Worm (Caenorhabditis elegans) whole organism, L2 larva: ENCODE data around the gene D1005.5.

Experiments used
- alr-1 ChIP-seq: fragments of 150-350 bp; optimal IDR thresholded peaks from 2 replicates; lab custom pipeline; 2014; ENCODE audit warnings: missing biosample characterization, missing genetic modification characterization
- unc-62 ChIP-seq: fragments of 150-350 bp; optimal IDR thresholded peaks from 2 replicates; lab custom pipeline; 2014; ENCODE audit warnings: missing biosample characterization, missing genetic modification reagents, missing genetic modification characterization

ce11 chrX:1483229-1483628 lies 10.4 kb upstream of the D1005.5 start:
- no peak for TF ChIP-seq alr-1 (tag; lab: Kevin White, UChicago)
- TF ChIP-seq unc-62, result no peak
